Fruit fly (Drosophila melanogaster) whole organism, prepupa: ENCODE results near the gene CG14072.

Experiments used
- Blimp-1 ChIP-seq: fragments of 200-800 bp; sonication (Bioruptor generic); optimal IDR thresholded peaks from 3 replicates; lab custom pipeline; 2017; ENCODE audit warnings: missing biosample characterization, missing genetic modification characterization, mild to moderate bottlenecking, moderate library complexity, missing genetic modification reagents
- CG10669 ChIP-seq: fragments of 200-800 bp; sonication (Bioruptor generic); optimal IDR thresholded peaks from 3 replicates; lab custom pipeline; 2018; ENCODE audit warnings: missing biosample characterization, mild to moderate bottlenecking, missing genetic modification characterization, moderate library complexity
- CG11294 ChIP-seq: fragments of 200-800 bp; sonication (Bioruptor generic); IDR thresholded peaks from 2 replicates; pipeline ENCODE4 v1.3.6; 2022; ENCODE audit warnings: missing biosample characterization, missing genetic modification characterization
- CG15336 ChIP-seq: fragments of 200-800 bp; sonication (Bioruptor generic); IDR thresholded peaks from 2 replicates; pipeline ENCODE4 v1.3.6; 2022; ENCODE audit warnings: missing biosample characterization, missing genetic modification characterization
- CG31627 ChIP-seq: fragments of 200-800 bp; sonication (Bioruptor generic); optimal IDR thresholded peaks from 3 replicates; lab custom pipeline; 2016; ENCODE audit warnings: missing biosample characterization, missing genetic modification characterization
- CG32006 ChIP-seq: fragments of 200-800 bp; sonication (Bioruptor generic); optimal IDR thresholded peaks from 3 replicates; lab custom pipeline; 2017; ENCODE audit warnings: missing biosample characterization, mild to moderate bottlenecking, missing genetic modification characterization
- CG34406 ChIP-seq: fragments of 200-800 bp; sonication (Bioruptor generic); optimal IDR thresholded peaks from 3 replicates; lab custom pipeline; 2016; ENCODE audit warnings: missing biosample characterization, missing genetic modification characterization
- CG3919 ChIP-seq: fragments of 200-800 bp; sonication (Bioruptor generic); optimal IDR thresholded peaks from 3 replicates; lab custom pipeline; 2016; ENCODE audit warnings: missing biosample characterization, missing genetic modification characterization
- CG6163 ChIP-seq: fragments of 200-800 bp; sonication (Bioruptor generic); IDR thresholded peaks from 3 replicates; pipeline ENCODE4 v1.3.6; 2022; ENCODE audit warnings: missing biosample characterization, missing genetic modification characterization
- CG6276 ChIP-seq: fragments of 200-800 bp; sonication (Bioruptor generic); optimal IDR thresholded peaks from 2 replicates; lab custom pipeline; 2017; ENCODE audit warnings: missing biosample characterization, mild to moderate bottlenecking, missing genetic modification characterization
- CG6792 ChIP-seq: fragments of 200-800 bp; sonication (Bioruptor generic); optimal IDR thresholded peaks from 3 replicates; lab custom pipeline; 2016; ENCODE audit warnings: missing biosample characterization, missing genetic modification characterization
- CG6808 ChIP-seq: fragments of 200-800 bp; sonication (Bioruptor generic); optimal IDR thresholded peaks from 3 replicates; lab custom pipeline; 2017; ENCODE audit warnings: missing biosample characterization, missing genetic modification characterization, mild to moderate bottlenecking, moderate library complexity, missing genetic modification reagents
- CG6854 ChIP-seq: fragments of 200-800 bp; sonication (Bioruptor generic); optimal IDR thresholded peaks from 2 replicates; lab custom pipeline; 2017; ENCODE audit warnings: missing biosample characterization, mild to moderate bottlenecking, missing genetic modification characterization
- CG8119 ChIP-seq: fragments of 200-800 bp; sonication (Bioruptor generic); IDR thresholded peaks from 3 replicates; pipeline ENCODE4 v1.3.6; 2022; ENCODE audit warnings: missing biosample characterization, missing genetic modification characterization
- CG8319 ChIP-seq: fragments of 200-800 bp; sonication (Bioruptor generic); optimal IDR thresholded peaks from 3 replicates; lab custom pipeline; 2016; ENCODE audit warnings: missing biosample characterization, missing genetic modification characterization
- CG8632 ChIP-seq: fragments of 200-800 bp; sonication (Bioruptor generic); optimal IDR thresholded peaks from 3 replicates; lab custom pipeline; 2016; ENCODE audit warnings: missing biosample characterization, missing genetic modification characterization
- CG9139 ChIP-seq: fragments of 200-800 bp; sonication (Bioruptor generic); optimal IDR thresholded peaks from 3 replicates; lab custom pipeline; 2017; ENCODE audit warnings: missing biosample characterization, mild to moderate bottlenecking, missing genetic modification characterization
- Eip75B ChIP-seq: fragments of 200-800 bp; sonication (Bioruptor generic); optimal IDR thresholded peaks from 3 replicates; lab custom pipeline; 2016; ENCODE audit warnings: missing biosample characterization, missing genetic modification characterization
- Eip78C ChIP-seq: fragments of 200-800 bp; sonication (Bioruptor generic); peaks from one replicate; lab custom pipeline; 2016; ENCODE audit warnings: missing biosample characterization, missing genetic modification characterization
- Eip93F ChIP-seq: fragments of 200-800 bp; sonication (Bioruptor generic); optimal IDR thresholded peaks from 2 replicates; lab custom pipeline; 2016; ENCODE audit warnings: missing biosample characterization, mild to moderate bottlenecking, missing genetic modification characterization
- Ets21C ChIP-seq: fragments of 200-800 bp; sonication (Bioruptor generic); optimal IDR thresholded peaks from 3 replicates; lab custom pipeline; 2016; ENCODE audit warnings: missing biosample characterization, missing genetic modification characterization
- Ets96B ChIP-seq: fragments of 200-800 bp; optimal IDR thresholded peaks from 2 replicates; lab custom pipeline; 2019; ENCODE audit warnings: missing biosample characterization, mild to moderate bottlenecking, missing genetic modification characterization, moderate library complexity
- Gug ChIP-seq: fragments of 200-800 bp; sonication (Bioruptor generic); IDR thresholded peaks from 2 replicates; pipeline ENCODE4 v1.3.6; 2022; ENCODE audit warnings: missing biosample characterization, missing genetic modification characterization
- Hr39 ChIP-seq: fragments of 200-800 bp; sonication (Bioruptor generic); optimal IDR thresholded peaks from 2 replicates; lab custom pipeline; 2016; ENCODE audit warnings: missing biosample characterization, missing genetic modification characterization
- Hr4 ChIP-seq: fragments of 200-800 bp; sonication (Bioruptor generic); optimal IDR thresholded peaks from 3 replicates; lab custom pipeline; 2016; ENCODE audit warnings: missing biosample characterization, missing genetic modification characterization
- Lpt ChIP-seq: fragments of 200-800 bp; sonication (Bioruptor generic); optimal IDR thresholded peaks from 3 replicates; lab custom pipeline; 2016; ENCODE audit warnings: missing biosample characterization, missing genetic modification characterization
- Met ChIP-seq: fragments of 200-800 bp; sonication (Bioruptor generic); optimal IDR thresholded peaks from 3 replicates; lab custom pipeline; 2016; ENCODE audit warnings: missing biosample characterization, missing genetic modification characterization
- OdsH ChIP-seq: fragments of 200-800 bp; sonication (Bioruptor generic); optimal IDR thresholded peaks from 3 replicates; lab custom pipeline; 2016; ENCODE audit warnings: missing biosample characterization, missing genetic modification characterization
- Smox ChIP-seq: fragments of 200-800 bp; sonication (Bioruptor generic); optimal IDR thresholded peaks from 3 replicates; lab custom pipeline; 2016; ENCODE audit warnings: missing biosample characterization, missing genetic modification characterization
- Sox102F ChIP-seq: fragments of 200-800 bp; sonication (Bioruptor generic); optimal IDR thresholded peaks from 2 replicates; lab custom pipeline; 2016; ENCODE audit warnings: missing biosample characterization, mild to moderate bottlenecking, missing genetic modification characterization
- Sox14 ChIP-seq: fragments of 200-800 bp; sonication (Bioruptor generic); optimal IDR thresholded peaks from 3 replicates; lab custom pipeline; 2016; ENCODE audit warnings: missing biosample characterization, missing genetic modification characterization
- Sox15 ChIP-seq: fragments of 200-800 bp; sonication (Bioruptor generic); optimal IDR thresholded peaks from 3 replicates; lab custom pipeline; 2016; ENCODE audit warnings: missing biosample characterization, missing genetic modification characterization
- achi ChIP-seq: fragments of 200-800 bp; sonication (Bioruptor generic); optimal IDR thresholded peaks from 3 replicates; lab custom pipeline; 2016; ENCODE audit warnings: missing biosample characterization, missing genetic modification characterization
- acj6 ChIP-seq: fragments of 200-800 bp; sonication (Bioruptor generic); optimal IDR thresholded peaks from 3 replicates; lab custom pipeline; 2016; ENCODE audit warnings: missing biosample characterization, missing genetic modification characterization
- dac ChIP-seq: fragments of 200-800 bp; sonication (Bioruptor generic); optimal IDR thresholded peaks from 2 replicates; lab custom pipeline; 2017; ENCODE audit warnings: missing biosample characterization, mild to moderate bottlenecking, missing genetic modification characterization
- dsx ChIP-seq: fragments of 200-800 bp; optimal IDR thresholded peaks from 3 replicates; lab custom pipeline; 2019; ENCODE audit warnings: missing biosample characterization, mild to moderate bottlenecking, missing genetic modification characterization, moderate library complexity; ENCODE audit not compliant: poor library complexity, severe bottlenecking
- eg ChIP-seq: fragments of 200-800 bp; sonication (Bioruptor generic); IDR thresholded peaks from 3 replicates; pipeline ENCODE4 v1.3.6; 2022; ENCODE audit warnings: missing biosample characterization, missing genetic modification characterization
- esn ChIP-seq: fragments of 200-800 bp; sonication (Bioruptor generic); optimal IDR thresholded peaks from 2 replicates; lab custom pipeline; 2016; ENCODE audit warnings: missing biosample characterization, mild to moderate bottlenecking, missing genetic modification characterization, moderate library complexity
- fd85E ChIP-seq: fragments of 200-800 bp; sonication (Bioruptor generic); optimal IDR thresholded peaks from 3 replicates; lab custom pipeline; 2016; ENCODE audit warnings: missing biosample characterization, missing genetic modification characterization
- fkh ChIP-seq: fragments of 200-800 bp; sonication (Bioruptor generic); optimal IDR thresholded peaks from 3 replicates; lab custom pipeline; 2017; ENCODE audit warnings: missing biosample characterization, mild to moderate bottlenecking, missing genetic modification characterization, moderate library complexity
- spab ChIP-seq: fragments of 200-800 bp; sonication (Bioruptor generic); optimal IDR thresholded peaks from 2 replicates; lab custom pipeline; 2017; ENCODE audit warnings: missing biosample characterization, mild to moderate bottlenecking, missing genetic modification characterization, missing genetic modification reagents
- ss ChIP-seq, 2 experiments: fragments of 200-800 bp; sonication (Bioruptor generic); optimal IDR thresholded peaks; 2 replicates in 1 of 2; 3 replicates in 1 of 2; lab custom pipeline; 2017 to 2018; ENCODE audit warnings: mild to moderate bottlenecking in 2 of 2, missing biosample characterization in 2 of 2, missing genetic modification characterization in 2 of 2, moderate library complexity in 1 of 2
- svp ChIP-seq: fragments of 200-800 bp; sonication (Bioruptor generic); peaks from one replicate; lab custom pipeline; 2016; ENCODE audit warnings: missing biosample characterization, missing genetic modification characterization
- topi ChIP-seq: fragments of 200-800 bp; sonication (Bioruptor generic); optimal IDR thresholded peaks from 3 replicates; lab custom pipeline; 2016; ENCODE audit warnings: missing biosample characterization, missing genetic modification characterization
- vri ChIP-seq: fragments of 200-800 bp; sonication (Bioruptor generic); optimal IDR thresholded peaks from 3 replicates; lab custom pipeline; 2016; ENCODE audit warnings: missing biosample characterization, mild to moderate bottlenecking, missing genetic modification characterization

Gene CG14072

dm6 chr2L:10967257-10968008, 31.0 kb downstream of the CG14072 start (continued):
- TF ChIP-seq acj6 (GFP tag; lab: Kevin White, UChicago): no peak
- peak; percentile 84 for TF ChIP-seq ss (GFP tag; optimal IDR thresholded peaks at IDR 0.05; lab: Kevin White, UChicago)
- no peak for TF ChIP-seq achi (GFP tag; lab: Kevin White, UChicago)
- peak; percentile 49; the same call in 1 of the 3 replicates for TF ChIP-seq CG8119 (GFP tag; lab: Robert Waterston, UW)
- TF ChIP-seq CG34406: peak; percentile 20
- peak; percentile 99 for TF ChIP-seq Blimp-1 (GFP tag; lab: Kevin White, UChicago)
- TF ChIP-seq CG15336 (GFP tag; lab: Robert Waterston, UW): peak; percentile 41
- peak; percentile 26 for TF ChIP-seq fkh (GFP tag; lab: Kevin White, UChicago)
- no peak for TF ChIP-seq fd85E (GFP tag; lab: Kevin White, UChicago)
- TF ChIP-seq Sox102F (GFP tag; lab: Kevin White, UChicago): peak; percentile 61
- peak; percentile 15 for TF ChIP-seq Hr39 (GFP tag; lab: Kevin White, UChicago)
- no peak for TF ChIP-seq Sox15 (GFP tag; lab: Kevin White, UChicago)
- TF ChIP-seq Ets96B (tag; lab: Kevin White, UChicago): peak; percentile 27
- peak; percentile 52 for TF ChIP-seq CG9139
- peak; percentile 41 for TF ChIP-seq Met (GFP tag; lab: Kevin White, UChicago)
- TF ChIP-seq CG10669 (GFP tag; lab: Kevin White, UChicago): peak; percentile 43
- no peak for TF ChIP-seq Ets21C (GFP tag; lab: Kevin White, UChicago)
- peak; percentile 26; the same call in 1 of the 3 replicates for TF ChIP-seq CG6163
- peak; percentile 38 for TF ChIP-seq Smox
- no peak for TF ChIP-seq CG8632 (GFP tag; lab: Kevin White, UChicago)
- TF ChIP-seq eg (GFP tag; lab: Robert Waterston, UW): peak; percentile 63; the same call in 2 of the 3 replicates
- TF ChIP-seq CG6276 (GFP tag; lab: Kevin White, UChicago): no peak
- TF ChIP-seq Hr4 (GFP tag; lab: Kevin White, UChicago): peak; percentile 46
- TF ChIP-seq Eip78C: peak; percentile 77
- peak; percentile 33 for TF ChIP-seq CG6792 (GFP tag; lab: Kevin White, UChicago)
- TF ChIP-seq Lpt (GFP tag; lab: Kevin White, UChicago): peak; percentile 28
- TF ChIP-seq CG11294 (GFP tag; lab: Robert Waterston, UW): no peak; the same call in 1 of the 2 replicates
- TF ChIP-seq Eip93F (GFP tag; lab: Kevin White, UChicago): no peak
- peak; percentile 73 for TF ChIP-seq spab (GFP tag; lab: Kevin White, UChicago)
- TF ChIP-seq OdsH (GFP tag; lab: Kevin White, UChicago): peak; percentile 3
- no peak for TF ChIP-seq dac (GFP tag; lab: Kevin White, UChicago)
- TF ChIP-seq Eip75B (GFP tag; lab: Kevin White, UChicago): peak; percentile 24
- peak; percentile 54 for TF ChIP-seq CG32006 (GFP tag; lab: Kevin White, UChicago)
- peak; percentile 79 for TF ChIP-seq CG6808 (GFP tag; lab: Kevin White, UChicago)
- peak; percentile 31 for TF ChIP-seq CG31627 (GFP tag; lab: Kevin White, UChicago)
- TF ChIP-seq vri (GFP tag; lab: Kevin White, UChicago): peak; percentile 17
- TF ChIP-seq Gug: no peak
- TF ChIP-seq CG6854 (GFP tag; lab: Kevin White, UChicago): peak; percentile 50
- TF ChIP-seq Sox14 (GFP tag; lab: Kevin White, UChicago): peak; percentile 36
- TF ChIP-seq CG8319 (GFP tag; lab: Kevin White, UChicago): no peak

dm6 chr2L:10968009-10968383, 31.5 kb downstream of the CG14072 start:
- TF ChIP-seq CG6808 (GFP tag; lab: Kevin White, UChicago) (no peak), Smox (no peak), esn (no peak), topi (GFP tag; lab: Kevin White, UChicago) (no peak), svp (GFP tag; lab: Kevin White, UChicago) (no peak), Eip75B (GFP tag; lab: Kevin White, UChicago) (no peak), Ets96B (tag; lab: Kevin White, UChicago) (no peak), CG15336 (GFP tag; lab: Robert Waterston, UW) (no peak), dac (GFP tag; lab: Kevin White, UChicago) (no peak), Blimp-1 (GFP tag; lab: Kevin White, UChicago) (no peak), CG34406 (no peak), CG11294 (GFP tag; lab: Robert Waterston, UW) (no peak), spab (GFP tag; lab: Kevin White, UChicago) (no peak), CG3919 (GFP tag; lab: Kevin White, UChicago) (no peak), achi (GFP tag; lab: Kevin White, UChicago) (no peak), CG6163 (no peak), dsx (no peak), ss (GFP tag; optimal IDR thresholded peaks at IDR 0.05; lab: Kevin White, UChicago) (no peak)
